Fruit fly (Drosophila melanogaster) whole organism, embryonic: ENCODE measurements around the gene tho2.

Experiments used
- Atf-2 ChIP-seq: fragments of 200-800 bp; sonication (Bioruptor generic); optimal IDR thresholded peaks from 2 replicates; lab custom pipeline; 2016; ENCODE audit warnings: missing biosample characterization, missing genetic modification characterization
- Awh ChIP-seq: fragments of 200-800 bp; sonication (Bioruptor generic); IDR thresholded peaks from 2 replicates; pipeline ENCODE4, ENCODE4 v1.3.6; 2022; ENCODE audit warnings: missing biosample characterization, missing genetic modification characterization
- CG11456 ChIP-seq: fragments of 200-800 bp; sonication (Bioruptor generic); IDR thresholded peaks from 3 replicates; pipeline ENCODE4 v1.3.6; 2022; ENCODE audit warnings: missing biosample characterization, missing genetic modification characterization
- CG11504 ChIP-seq: fragments of 200-800 bp; sonication (Bioruptor generic); optimal IDR thresholded peaks from 3 replicates; lab custom pipeline; 2019; ENCODE audit warnings: missing biosample characterization, mild to moderate bottlenecking, missing genetic modification characterization, moderate library complexity
- CG1233 ChIP-seq: fragments of 200-800 bp; sonication (Bioruptor generic); optimal IDR thresholded peaks from 4 replicates; lab custom pipeline; 2018; ENCODE audit warnings: missing biosample characterization, mild to moderate bottlenecking, missing genetic modification characterization
- CG12659 ChIP-seq: fragments of 200-800 bp; sonication (Bioruptor generic); optimal IDR thresholded peaks from 3 replicates; lab custom pipeline; 2017; ENCODE audit warnings: mild to moderate bottlenecking, missing biosample characterization, missing genetic modification reagents, missing genetic modification characterization
- CG13624 ChIP-seq: fragments of 200-800 bp; sonication (Bioruptor generic); optimal IDR thresholded peaks from 2 replicates; lab custom pipeline; 2016; ENCODE audit warnings: missing biosample characterization, missing genetic modification characterization
- CG13894 ChIP-seq: fragments of 200-800 bp; sonication (Bioruptor generic); optimal IDR thresholded peaks from 3 replicates; lab custom pipeline; 2018; ENCODE audit warnings: missing biosample characterization, mild to moderate bottlenecking, missing genetic modification characterization, moderate library complexity
- CG15011 ChIP-seq: fragments of 200-800 bp; sonication (Bioruptor generic); optimal IDR thresholded peaks from 3 replicates; lab custom pipeline; 2018; ENCODE audit warnings: missing biosample characterization, mild to moderate bottlenecking, missing genetic modification characterization
- CG17612 ChIP-seq: fragments of 200-800 bp; sonication (Bioruptor generic); IDR thresholded peaks from 2 replicates; pipeline ENCODE4 v1.3.6; 2022; ENCODE audit warnings: missing biosample characterization, missing genetic modification characterization
- CG2116 ChIP-seq: fragments of 200-800 bp; sonication (Bioruptor generic); optimal IDR thresholded peaks from 3 replicates; lab custom pipeline; 2018; ENCODE audit warnings: missing biosample characterization, mild to moderate bottlenecking, missing genetic modification characterization
- CG2120 ChIP-seq: fragments of 200-800 bp; sonication (Bioruptor generic); optimal IDR thresholded peaks from 3 replicates; lab custom pipeline; 2016; ENCODE audit warnings: missing biosample characterization, missing genetic modification characterization
- CG31365 ChIP-seq: fragments of 200-800 bp; sonication (Bioruptor generic); optimal IDR thresholded peaks from 2 replicates; lab custom pipeline; 2018; ENCODE audit warnings: missing biosample characterization, mild to moderate bottlenecking, missing genetic modification characterization
- CG3163 ChIP-seq: fragments of 200-800 bp; sonication (Bioruptor generic); optimal IDR thresholded peaks from 3 replicates; lab custom pipeline; 2016; ENCODE audit warnings: missing biosample characterization, missing genetic modification characterization
- CG34376 ChIP-seq: fragments of 200-800 bp; sonication (Bioruptor generic); optimal IDR thresholded peaks from 2 replicates; lab custom pipeline; 2018; ENCODE audit warnings: missing biosample characterization, mild to moderate bottlenecking, missing genetic modification characterization
- CG4424 ChIP-seq: fragments of 200-800 bp; sonication (Bioruptor generic); optimal IDR thresholded peaks from 3 replicates; lab custom pipeline; 2016; ENCODE audit warnings: missing biosample characterization, missing genetic modification characterization
- CG6689 ChIP-seq: fragments of 200-800 bp; sonication (Bioruptor generic); IDR thresholded peaks from 2 replicates; pipeline ENCODE4 v1.3.6; 2022; ENCODE audit warnings: missing biosample characterization, missing genetic modification characterization
- CG7928 ChIP-seq: fragments of 200-800 bp; sonication (Bioruptor generic); optimal IDR thresholded peaks from 2 replicates; lab custom pipeline; 2017; ENCODE audit warnings: missing biosample characterization, mild to moderate bottlenecking, missing genetic modification characterization
- CG8281 ChIP-seq: fragments of 200-800 bp; sonication (Bioruptor generic); optimal IDR thresholded peaks from 2 replicates; lab custom pipeline; 2018; ENCODE audit warnings: missing biosample characterization, mild to moderate bottlenecking, missing genetic modification characterization, moderate library complexity
- Dek ChIP-seq: fragments of 200-800 bp; sonication (Bioruptor generic); optimal IDR thresholded peaks from 3 replicates; lab custom pipeline; 2019; ENCODE audit warnings: missing biosample characterization, mild to moderate bottlenecking, missing genetic modification characterization, moderate library complexity
- Doc2 ChIP-seq: fragments of 200-800 bp; sonication (Bioruptor generic); IDR thresholded peaks from 2 replicates; pipeline ENCODE4 v1.3.6; 2022; ENCODE audit warnings: missing biosample characterization, missing genetic modification characterization
- Gug ChIP-seq: fragments of 200-800 bp; sonication (Bioruptor generic); IDR thresholded peaks from 4 replicates; pipeline ENCODE4 v1.3.6; 2022; ENCODE audit warnings: missing biosample characterization, missing genetic modification characterization
- Hand ChIP-seq: fragments of 200-800 bp; sonication (Bioruptor generic); optimal IDR thresholded peaks from 2 replicates; lab custom pipeline; 2017; ENCODE audit warnings: mild to moderate bottlenecking, missing biosample characterization, missing genetic modification reagents, missing genetic modification characterization
- Hey ChIP-seq: fragments of 200-800 bp; sonication (Bioruptor generic); optimal IDR thresholded peaks from 3 replicates; lab custom pipeline; 2018; ENCODE audit warnings: missing biosample characterization, mild to moderate bottlenecking, missing genetic modification characterization
- Hmr ChIP-seq: fragments of 200-800 bp; sonication (Bioruptor generic); optimal IDR thresholded peaks from 3 replicates; lab custom pipeline; 2017; ENCODE audit warnings: mild to moderate bottlenecking, missing biosample characterization, missing genetic modification reagents, missing genetic modification characterization
- Hr39 ChIP-seq: fragments of >200 bp; optimal IDR thresholded peaks from 2 replicates; lab custom pipeline; 2017
- Hr78 ChIP-seq, 2 experiments: fragments of 200-800 bp in 1 of 2; fragments of >200 bp in 1 of 2; sonication (Bioruptor generic) in 1 of 2; optimal IDR thresholded peaks; 2 replicates each; lab custom pipeline; 2017 to 2019; ENCODE audit warnings: missing biosample characterization in 2 of 2, missing genetic modification characterization in 2 of 2, mild to moderate bottlenecking in 1 of 2, moderate library complexity in 1 of 2
- Lim3 ChIP-seq: fragments of 200-800 bp; sonication (Bioruptor generic); IDR thresholded peaks from 2 replicates; pipeline ENCODE4 v1.3.6; 2022; ENCODE audit warnings: missing biosample characterization, missing genetic modification characterization
- MTF-1 ChIP-seq: fragments of 200-800 bp; sonication (Bioruptor generic); optimal IDR thresholded peaks from 2 replicates; lab custom pipeline; 2018; ENCODE audit warnings: missing biosample characterization, mild to moderate bottlenecking, missing genetic modification characterization, borderline replicate concordance
- Scr ChIP-seq: fragments of 200-800 bp; sonication (Bioruptor generic); IDR thresholded peaks from 2 replicates; pipeline ENCODE4 v1.3.6; 2022; ENCODE audit warnings: missing biosample characterization, missing genetic modification characterization; ENCODE audit not compliant: partially characterized antibody
- Side ChIP-seq: fragments of 200-800 bp; sonication (Bioruptor generic); optimal IDR thresholded peaks from 2 replicates; lab custom pipeline; 2016; ENCODE audit warnings: missing biosample characterization, missing genetic modification characterization
- Ssrp ChIP-seq: fragments of 200-800 bp; sonication (Bioruptor generic); optimal IDR thresholded peaks from 2 replicates; lab custom pipeline; 2018; ENCODE audit warnings: missing biosample characterization, mild to moderate bottlenecking, missing genetic modification characterization, moderate library complexity
- YL-1 ChIP-seq: fragments of 200-800 bp; sonication (Bioruptor generic); optimal IDR thresholded peaks from 3 replicates; lab custom pipeline; 2017; ENCODE audit warnings: missing biosample characterization, mild to moderate bottlenecking, missing genetic modification characterization
- amos ChIP-seq: fragments of 200-800 bp; sonication (Bioruptor generic); IDR thresholded peaks from 2 replicates; pipeline ENCODE4 v1.3.6; 2022; ENCODE audit warnings: missing biosample characterization, missing genetic modification characterization; ENCODE audit not compliant: partially characterized antibody
- az2 ChIP-seq: fragments of 200-800 bp; sonication (Bioruptor generic); optimal IDR thresholded peaks from 3 replicates; lab custom pipeline; 2016; ENCODE audit warnings: missing biosample characterization, missing genetic modification characterization
- br ChIP-seq: fragments of >200 bp; optimal IDR thresholded peaks from 2 replicates; lab custom pipeline; 2017
- cg ChIP-seq: fragments of 200-800 bp; sonication (Bioruptor generic); optimal IDR thresholded peaks from 3 replicates; lab custom pipeline; 2019; ENCODE audit warnings: missing biosample characterization, mild to moderate bottlenecking, missing genetic modification characterization, moderate library complexity
- ci ChIP-seq: fragments of 200-800 bp; sonication (Bioruptor generic); IDR thresholded peaks from 3 replicates; pipeline ENCODE4 v1.3.6; 2022; ENCODE audit warnings: missing biosample characterization, missing genetic modification characterization
- crc ChIP-seq: fragments of 200-800 bp; sonication (Bioruptor generic); optimal IDR thresholded peaks from 2 replicates; lab custom pipeline; 2016; ENCODE audit warnings: missing biosample characterization, missing genetic modification characterization
- dati ChIP-seq: fragments of 200-800 bp; sonication (Bioruptor generic); IDR thresholded peaks from 2 replicates; pipeline ENCODE4 v1.3.6; 2022; ENCODE audit warnings: missing biosample characterization, missing genetic modification characterization
- dmrt11E ChIP-seq: fragments of 200-800 bp; sonication (Bioruptor generic); optimal IDR thresholded peaks from 3 replicates; lab custom pipeline; 2018; ENCODE audit warnings: missing biosample characterization, mild to moderate bottlenecking, missing genetic modification characterization, moderate library complexity
- dysf ChIP-seq: fragments of 200-800 bp; sonication (Bioruptor generic); IDR thresholded peaks from 3 replicates; pipeline ENCODE4 v1.3.6; 2022; ENCODE audit warnings: missing biosample characterization, missing genetic modification characterization
- ems ChIP-seq: fragments of 200-800 bp; sonication (Bioruptor generic); optimal IDR thresholded peaks from 3 replicates; lab custom pipeline; 2016; ENCODE audit warnings: missing biosample characterization, missing genetic modification characterization
- insv ChIP-seq, 2 experiments: fragments of 200-800 bp; sonication (Bioruptor generic); optimal IDR thresholded peaks; 3 replicates each; lab custom pipeline; 2016 to 2018; ENCODE audit warnings: missing biosample characterization in 2 of 2, missing genetic modification characterization in 2 of 2
- lbe ChIP-seq: fragments of 200-800 bp; sonication (Bioruptor generic); optimal IDR thresholded peaks from 2 replicates; lab custom pipeline; 2016; ENCODE audit warnings: missing biosample characterization, mild to moderate bottlenecking, missing genetic modification characterization
- lola ChIP-seq, 3 experiments: fragments of >200 bp in 2 of 3; fragments of 200-800 bp in 1 of 3; sonication (Bioruptor generic) in 1 of 3; optimal IDR thresholded peaks; 2 replicates each; lab custom pipeline; 2017 to 2019; ENCODE audit warnings: missing biosample characterization in 3 of 3, missing genetic modification characterization in 3 of 3, mild to moderate bottlenecking in 1 of 3, moderate library complexity in 1 of 3
- maf-S ChIP-seq: fragments of 200-800 bp; sonication (Bioruptor generic); optimal IDR thresholded peaks from 2 replicates; lab custom pipeline; 2016; ENCODE audit warnings: missing biosample characterization, missing genetic modification characterization
- org-1 ChIP-seq: fragments of 200-800 bp; sonication (Bioruptor generic); optimal IDR thresholded peaks from 2 replicates; lab custom pipeline; 2017; ENCODE audit warnings: missing biosample characterization, missing genetic modification characterization
- phol ChIP-seq: fragments of 200-800 bp; sonication (Bioruptor generic); optimal IDR thresholded peaks from 3 replicates; lab custom pipeline; 2018; ENCODE audit warnings: missing biosample characterization, mild to moderate bottlenecking, missing genetic modification characterization, moderate library complexity
- vvl ChIP-seq: fragments of 200-800 bp; sonication (Bioruptor generic); IDR thresholded peaks from 2 replicates; pipeline ENCODE4 v1.3.6; 2022; ENCODE audit warnings: missing biosample characterization, missing genetic modification characterization
- yki ChIP-seq: fragments of >200 bp; optimal IDR thresholded peaks from 3 replicates; lab custom pipeline; 2018

tho2 gene

DNA sequence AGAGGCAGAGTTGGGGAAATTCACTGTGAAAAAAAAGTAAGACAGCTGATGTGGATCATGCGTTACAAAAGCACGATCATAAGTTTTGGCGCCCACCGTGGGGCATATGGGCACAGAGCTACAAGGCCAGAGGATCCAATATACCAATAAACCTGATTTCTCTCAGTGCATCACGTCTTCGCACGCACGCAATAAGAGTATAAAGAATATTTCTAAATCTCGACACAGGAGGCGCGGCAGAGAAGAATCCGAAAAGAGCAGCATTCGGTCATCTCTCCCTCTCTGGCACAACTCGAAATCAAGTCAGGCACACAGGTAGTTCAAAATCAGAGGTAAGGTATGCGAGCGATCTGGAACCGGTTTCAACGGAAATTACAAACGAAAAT is 18.6 kb upstream of the tho2 start:
- TF ChIP-seq dysf (GFP tag; lab: Robert Waterston, UW) (peak; percentile 91), Dek (tag; lab: Kevin White, UChicago) (peak; percentile 59), Side (GFP tag; lab: Kevin White, UChicago) (peak; percentile 88), lbe (peak; percentile 66), MTF-1 (GFP tag; lab: Kevin White, UChicago) (peak; percentile 77), CG11456 (peak; percentile 86), Atf-2 (GFP tag; lab: Kevin White, UChicago) (peak; percentile 82), dati (GFP tag; lab: Robert Waterston, UW) (peak; percentile 92), CG13894 (tag; lab: Kevin White, UChicago) (no peak), dmrt11E (peak; percentile 97), CG4424 (peak; percentile 87), vvl (GFP tag; lab: Robert Waterston, UW) (peak; percentile 96), Gug (GFP tag; lab: Robert Waterston, UW) (peak; percentile 95), CG12659 (GFP tag; lab: Kevin White, UChicago) (peak; percentile 89), yki (lab: Kevin White, UChicago) (no peak), CG6689 (GFP tag; lab: Robert Waterston, UW) (peak; percentile 92), CG34376 (GFP tag; lab: Kevin White, UChicago) (no peak), CG15011 (GFP tag; lab: Kevin White, UChicago) (peak; percentile 44), cg (no peak), phol (peak; percentile 91), Hey (tag; lab: Kevin White, UChicago) (peak; percentile 44), CG7928 (GFP tag; lab: Kevin White, UChicago) (peak; percentile 27), Ssrp (peak; percentile 90), org-1 (GFP tag; lab: Kevin White, UChicago) (peak; percentile 90), CG31365 (tag; lab: Kevin White, UChicago) (peak; percentile 61), Scr (GFP tag; lab: Robert Waterston, UW) (no peak), lola (GFP tag; optimal IDR thresholded peaks at IDR 0.05; lab: Kevin White, UChicago) (peak in 1 of 3 experiments; percentile 93), CG3163 (GFP tag; lab: Kevin White, UChicago) (peak; percentile 84), Hr78 (GFP tag; optimal IDR thresholded peaks at IDR 0.05; lab: Kevin White, UChicago) (peak in 1 of 2 experiments; percentile 51), ems (GFP tag; lab: Kevin White, UChicago) (peak; percentile 85), Hr39 (no peak), amos (GFP tag; lab: Robert Waterston, UW) (no peak), ci (GFP tag; lab: Robert Waterston, UW) (peak; percentile 96), Awh (GFP tag; lab: Robert Waterston, UW) (peak; percentile 92), br (no peak), YL-1 (peak; percentile 44), Hand (GFP tag; lab: Kevin White, UChicago) (peak; percentile 43), CG2120 (GFP tag; lab: Kevin White, UChicago) (peak; percentile 90), Hmr (peak; percentile 83), CG11504 (peak; percentile 84), insv (GFP tag; optimal IDR thresholded peaks at IDR 0.05; lab: Kevin White, UChicago) (no peak), CG13624 (GFP tag; lab: Kevin White, UChicago) (peak; percentile 80), CG2116 (GFP tag; lab: Kevin White, UChicago) (peak; percentile 43), CG17612 (GFP tag; lab: Robert Waterston, UW) (peak; percentile 73), CG1233 (peak; percentile 87), crc (GFP tag; lab: Kevin White, UChicago) (peak; percentile 81), maf-S (peak; percentile 63), Lim3 (GFP tag; lab: Robert Waterston, UW) (peak; percentile 65; the same call in 1 of the 2 replicates), CG8281 (tag; lab: Kevin White, UChicago) (peak; percentile 67), Doc2 (GFP tag; lab: Robert Waterston, UW) (peak; percentile 19; the same call in 1 of the 2 replicates), az2 (GFP tag; lab: Kevin White, UChicago) (peak; percentile 86)
